Worm (Caenorhabditis elegans) whole organism, L4/young adult: Measurements from ENCODE around the gene ins-37.

Experiments used
- W03F9.2 ChIP-seq: fragments of 150-350 bp; optimal IDR thresholded peaks from 2 replicates; lab custom pipeline; 2014; ENCODE audit warnings: missing biosample characterization, missing genetic modification characterization
- dao-5 ChIP-seq: sonication (generic microtip); optimal IDR thresholded peaks from 2 replicates; lab custom pipeline; 2016; ENCODE audit warnings: missing genotype, missing genetic modification characterization, moderate library complexity, missing compliant biosample characterization
- him-1 ChIP-seq: sonication (generic microtip); optimal IDR thresholded peaks from 2 replicates; lab custom pipeline; 2016; ENCODE audit warnings: missing genotype, missing genetic modification reagents, missing genetic modification characterization, missing compliant biosample characterization

DNA sequence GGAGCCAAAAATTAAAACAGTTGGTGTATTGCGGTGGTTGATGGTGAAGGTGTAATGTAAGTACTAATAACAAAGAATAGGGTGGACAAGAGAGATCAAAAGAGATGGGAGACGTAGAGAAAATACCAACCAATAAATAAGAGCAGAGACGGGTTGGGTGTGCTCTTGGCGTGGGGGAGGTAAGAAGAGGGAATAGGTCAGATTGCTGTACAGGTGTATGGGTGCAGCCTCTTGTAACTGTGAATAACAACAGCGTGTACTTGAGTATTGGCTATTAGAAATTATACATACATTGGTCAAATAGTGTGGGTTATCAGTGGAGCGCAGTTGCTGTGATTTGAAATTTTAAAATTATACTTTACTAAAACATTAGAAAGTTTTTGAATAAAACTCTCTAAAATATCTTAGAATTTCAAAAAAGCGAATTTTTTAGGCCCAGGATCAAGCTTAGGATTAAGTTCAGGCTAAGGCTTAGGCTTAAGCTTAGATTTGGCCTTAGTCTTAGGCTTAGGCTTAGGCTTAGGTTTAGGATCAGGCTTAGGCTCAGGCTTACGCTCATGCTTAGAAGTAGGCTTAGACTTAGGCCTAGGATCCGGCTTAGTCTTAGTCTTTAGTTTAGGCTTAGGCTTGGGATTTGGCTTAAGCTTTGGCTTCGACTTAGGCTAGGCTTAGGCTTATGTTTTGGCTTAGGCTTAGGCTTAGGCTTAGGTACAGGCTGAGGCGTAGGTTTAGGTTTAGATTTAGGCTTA lies 5.4 kb upstream of the ins-37 start, which contains the start of gene F08G2.7:
- TF ChIP-seq W03F9.2 (no peak), him-1 (tag; lab: Kevin White, UChicago) (no peak), dao-5 (tag; lab: Kevin White, UChicago) (no peak)
